Worm (Caenorhabditis elegans) whole organism, midembryonic: Measurements from ENCODE around the gene T07C12.10.

Source experiments
- T22C8.4 ChIP-seq: fragments of 200-800 bp; sonication (Bioruptor generic); IDR thresholded peaks from 2 replicates; pipeline ENCODE4 v1.3.6; 2022; ENCODE audit warnings: missing genetic modification characterization, missing compliant biosample characterization
- cog-1 ChIP-seq: sonication (generic microtip); optimal IDR thresholded peaks from 2 replicates; lab custom pipeline; 2016; ENCODE audit warnings: missing genetic modification characterization, missing compliant biosample characterization
- flt-1 ChIP-seq: fragments of 200-800 bp; sonication (Bioruptor generic); IDR thresholded peaks from 2 replicates; pipeline ENCODE4 v1.3.6; 2022; ENCODE audit warnings: missing genetic modification characterization, missing compliant biosample characterization
- klf-2 ChIP-seq: fragments of 200-800 bp; sonication (Bioruptor generic); conservative IDR thresholded peaks from 2 replicates; pipeline ENCODE4 v1.3.6; 2022; ENCODE audit warnings: missing genetic modification reagents, missing genetic modification characterization, missing compliant biosample characterization
- med-1 ChIP-seq: sonication (generic microtip); optimal IDR thresholded peaks from 2 replicates; lab custom pipeline; 2017; ENCODE audit warnings: missing genetic modification characterization, mild to moderate bottlenecking, missing compliant biosample characterization, antibody characterized with exemption, missing genetic modification reagents; ENCODE audit not compliant: insufficient read depth
- ref-1 ChIP-seq: fragments of 200-800 bp; sonication (Bioruptor generic); conservative IDR thresholded peaks from 2 replicates; pipeline ENCODE4 v1.3.6; 2022; ENCODE audit warnings: missing genetic modification reagents, missing genetic modification characterization, missing compliant biosample characterization
- tab-1 ChIP-seq: fragments of 200-800 bp; sonication (Bioruptor generic); IDR thresholded peaks from 2 replicates; pipeline ENCODE4 v1.3.6; 2022; ENCODE audit warnings: missing genetic modification characterization, missing compliant biosample characterization
- ztf-23 ChIP-seq: fragments of 200-800 bp; sonication (Bioruptor generic); IDR thresholded peaks from 2 replicates; pipeline ENCODE4 v1.3.6; 2022; ENCODE audit warnings: missing genetic modification reagents, missing genetic modification characterization, missing compliant biosample characterization
- ztf-29 ChIP-seq: fragments of 200-800 bp; sonication (Bioruptor generic); IDR thresholded peaks from 2 replicates; pipeline ENCODE4 v1.3.6; 2022; ENCODE audit warnings: missing genetic modification reagents, missing genetic modification characterization, missing compliant biosample characterization

Gene T07C12.10

ce11 chrV:9986177-9986576, 25.9 kb upstream of the T07C12.10 start, which contains the start of gene rmd-2:
TSS of gene rmd-2 (minus strand) at chrV:9986277.
- TF ChIP-seq flt-1: no peak
- TF ChIP-seq tab-1 (GFP tag; lab: Robert Waterston, UW): no peak
- TF ChIP-seq cog-1 (tag; lab: Kevin White, UChicago): no peak
- no peak for TF ChIP-seq med-1 (GFP tag; lab: Kevin White, UChicago)
- TF ChIP-seq ztf-23 (GFP tag; lab: Robert Waterston, UW): no peak
- no peak for TF ChIP-seq ref-1 (GFP tag; lab: Robert Waterston, UW)
- TF ChIP-seq klf-2 (GFP tag; lab: Robert Waterston, UW): no peak
- TF ChIP-seq ztf-29 (GFP tag; lab: Robert Waterston, UW): no peak
- no peak for TF ChIP-seq T22C8.4 (GFP tag; lab: Robert Waterston, UW)

DNA sequence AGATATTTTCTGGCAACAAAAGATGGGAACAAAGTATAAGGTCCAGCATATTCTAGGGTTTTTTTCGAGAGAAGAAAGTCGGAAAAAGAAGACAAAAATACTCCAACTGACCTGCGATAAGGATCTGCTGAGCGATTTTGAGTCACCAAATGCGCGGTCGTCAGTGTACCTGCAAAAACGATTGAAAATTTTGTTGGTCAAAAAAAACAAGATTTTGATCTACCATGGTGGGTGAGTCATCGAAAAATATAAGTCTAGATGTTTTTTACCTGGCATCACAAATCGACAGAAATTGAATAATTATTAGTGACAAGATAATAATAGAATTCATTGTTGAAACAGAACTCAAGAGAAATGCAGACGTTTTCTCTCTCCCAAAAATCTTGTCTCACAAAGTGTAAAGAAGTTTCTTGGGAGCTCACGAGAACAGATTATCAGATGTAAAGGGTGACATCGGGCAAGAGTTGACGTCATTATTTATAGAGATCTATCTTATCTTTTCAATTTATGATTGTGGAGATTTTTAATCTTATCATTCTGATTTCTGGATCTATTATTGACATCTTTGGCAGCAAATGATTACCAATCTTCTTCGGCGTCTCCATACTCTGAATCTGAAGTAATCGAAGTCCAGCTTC, 25.1 kb upstream of the T07C12.10 start:
- TF ChIP-seq med-1 (GFP tag; lab: Kevin White, UChicago) (no peak), tab-1 (GFP tag; lab: Robert Waterston, UW) (no peak), flt-1 (no peak), T22C8.4 (GFP tag; lab: Robert Waterston, UW) (no peak), cog-1 (tag; lab: Kevin White, UChicago) (no peak), ztf-23 (GFP tag; lab: Robert Waterston, UW) (no peak), klf-2 (GFP tag; lab: Robert Waterston, UW) (no peak), ztf-29 (GFP tag; lab: Robert Waterston, UW) (no peak), ref-1 (GFP tag; lab: Robert Waterston, UW) (no peak)

ce11 chrV:9984821-9985220, 24.5 kb upstream of the T07C12.10 start:
- TF ChIP-seq flt-1: no peak
- no peak for TF ChIP-seq tab-1 (GFP tag; lab: Robert Waterston, UW)
- TF ChIP-seq med-1 (GFP tag; lab: Kevin White, UChicago): no peak
- TF ChIP-seq cog-1 (tag; lab: Kevin White, UChicago): no peak
- no peak for TF ChIP-seq ztf-29 (GFP tag; lab: Robert Waterston, UW)
- no peak for TF ChIP-seq klf-2 (GFP tag; lab: Robert Waterston, UW)
- no peak for TF ChIP-seq ref-1 (GFP tag; lab: Robert Waterston, UW)
- TF ChIP-seq T22C8.4 (GFP tag; lab: Robert Waterston, UW): no peak
- TF ChIP-seq ztf-23 (GFP tag; lab: Robert Waterston, UW): no peak

- TF ChIP-seq med-1 (GFP tag; lab: Kevin White, UChicago): no peak
- TF ChIP-seq T22C8.4 (GFP tag; lab: Robert Waterston, UW): no peak
- no peak for TF ChIP-seq cog-1 (tag; lab: Kevin White, UChicago)
- no peak for TF ChIP-seq flt-1
- TF ChIP-seq klf-2 (GFP tag; lab: Robert Waterston, UW): no peak
- no peak for TF ChIP-seq ref-1 (GFP tag; lab: Robert Waterston, UW)
- TF ChIP-seq ztf-23 (GFP tag; lab: Robert Waterston, UW): no peak
- TF ChIP-seq tab-1 (GFP tag; lab: Robert Waterston, UW): no peak
- no peak for TF ChIP-seq ztf-29 (GFP tag; lab: Robert Waterston, UW)
These were observed 23.3 kb upstream of the T07C12.10 start for ce11 chrV:9983529-9983928.

DNA sequence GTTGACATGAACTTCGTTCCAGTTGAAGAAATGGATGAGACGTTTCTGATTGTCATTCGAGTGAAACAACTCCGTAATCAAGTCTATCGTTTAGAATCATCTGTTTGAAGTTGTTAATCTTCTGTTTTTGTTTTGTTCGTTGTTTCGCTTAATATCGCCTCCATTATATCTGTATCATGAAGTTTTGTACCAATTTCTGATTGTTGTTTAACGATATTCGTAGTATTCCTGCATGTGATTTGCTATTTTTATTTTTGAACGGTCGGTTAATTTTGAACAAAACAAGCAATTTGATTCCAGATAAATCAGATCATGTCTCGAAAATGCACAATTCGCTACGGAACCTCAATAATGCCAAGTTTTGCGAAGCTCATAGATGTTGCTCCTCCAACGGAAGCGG, 22.3 kb upstream of the T07C12.10 start, which contains the start of gene C27H6.9:
Gene C27H6.9 (plus strand): TSS at position 301 of the 400 bp plus-strand sequence.
- TF ChIP-seq med-1 (GFP tag; lab: Kevin White, UChicago) (no peak), cog-1 (tag; lab: Kevin White, UChicago) (no peak), ztf-23 (GFP tag; lab: Robert Waterston, UW) (no peak), ref-1 (GFP tag; lab: Robert Waterston, UW) (no peak), tab-1 (GFP tag; lab: Robert Waterston, UW) (no peak), klf-2 (GFP tag; lab: Robert Waterston, UW) (no peak)

- peak; percentile 68; the same call in 1 of the 2 replicates for TF ChIP-seq ztf-23 (GFP tag; lab: Robert Waterston, UW)
- TF ChIP-seq flt-1: peak; percentile 76
- 0 out of 2 replicates have a peak, but pooled peaks have one; percentile 23 for TF ChIP-seq klf-2 (GFP tag; lab: Robert Waterston, UW)
- TF ChIP-seq ref-1 (GFP tag; lab: Robert Waterston, UW): peak; percentile 55; the same call in 1 of the 2 replicates
These were observed 20.6 kb upstream of the T07C12.10 start, which contains the start of the genes ruvb-1 and tofu-1 for ce11 chrV:9980731-9981483. TSS of gene ruvb-1 (minus strand) at chrV:9980802. TSS of gene tofu-1 (plus strand) at chrV:9981147.

DNA sequence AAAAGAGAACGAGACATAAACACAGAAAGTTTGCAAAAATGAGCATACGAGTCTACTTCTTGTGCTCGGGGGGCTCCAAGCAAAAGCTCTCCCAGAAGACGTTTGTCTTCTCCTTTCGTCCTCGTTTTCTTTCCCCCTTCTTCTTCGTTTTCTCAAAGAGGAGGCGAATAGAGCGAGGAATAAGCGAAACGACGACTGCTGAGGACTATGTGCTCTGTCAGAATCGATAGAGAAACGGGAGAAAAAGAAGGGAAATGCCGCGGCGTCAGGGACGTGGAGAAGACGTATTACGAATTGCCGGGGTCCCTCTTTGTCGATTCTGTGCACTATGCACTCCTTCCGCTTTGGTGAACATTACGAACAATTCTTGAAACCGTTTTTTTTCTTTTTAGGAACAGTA, 18.1 kb upstream of the T07C12.10 start:
- TF ChIP-seq klf-2 (GFP tag; lab: Robert Waterston, UW): no peak
- TF ChIP-seq cog-1 (tag; lab: Kevin White, UChicago): no peak
- TF ChIP-seq ref-1 (GFP tag; lab: Robert Waterston, UW): no peak
- TF ChIP-seq ztf-29 (GFP tag; lab: Robert Waterston, UW): no peak
- no peak for TF ChIP-seq ztf-23 (GFP tag; lab: Robert Waterston, UW)
- no peak for TF ChIP-seq tab-1 (GFP tag; lab: Robert Waterston, UW)
- no peak for TF ChIP-seq med-1 (GFP tag; lab: Kevin White, UChicago)
- TF ChIP-seq flt-1: no peak

- TF ChIP-seq ref-1 (GFP tag; lab: Robert Waterston, UW) (no peak), cog-1 (tag; lab: Kevin White, UChicago) (no peak)
These were observed 16.9 kb upstream of the T07C12.10 start for ce11 chrV:9977211-9977610.

DNA sequence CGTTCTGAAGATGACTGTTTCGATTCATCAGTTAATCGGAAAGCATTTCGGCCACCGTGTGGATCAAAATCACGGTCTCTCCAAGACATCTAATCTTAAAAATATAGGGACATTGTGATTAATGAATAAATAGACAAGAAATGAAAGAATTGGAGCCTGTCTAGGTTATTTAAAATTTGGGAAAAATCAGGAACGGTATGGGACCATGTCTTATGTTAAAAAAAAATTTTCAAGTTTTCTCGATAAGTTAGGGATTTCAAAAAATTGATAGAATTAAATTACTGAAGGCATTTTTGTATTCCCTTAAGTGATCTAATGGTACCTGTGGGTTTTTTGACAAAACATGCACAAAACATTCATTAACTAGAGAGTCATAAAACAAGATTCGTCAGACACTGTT, 15.9 kb upstream of the T07C12.10 start, which contains the start of gene unc-41:
Gene unc-41 (minus strand): TSS at position 101 of the 400 bp plus-strand sequence.
- TF ChIP-seq med-1 (GFP tag; lab: Kevin White, UChicago): no peak
- no peak for TF ChIP-seq ref-1 (GFP tag; lab: Robert Waterston, UW)
- no peak for TF ChIP-seq klf-2 (GFP tag; lab: Robert Waterston, UW)
- TF ChIP-seq ztf-29 (GFP tag; lab: Robert Waterston, UW): no peak
- TF ChIP-seq tab-1 (GFP tag; lab: Robert Waterston, UW): no peak
- TF ChIP-seq flt-1: no peak
- TF ChIP-seq T22C8.4 (GFP tag; lab: Robert Waterston, UW): no peak
- TF ChIP-seq cog-1 (tag; lab: Kevin White, UChicago): no peak
- TF ChIP-seq ztf-23 (GFP tag; lab: Robert Waterston, UW): no peak
